Fruit fly (Drosophila melanogaster): ENCODE measurements around the gene CG46525.

Gene CG46525

DNA sequence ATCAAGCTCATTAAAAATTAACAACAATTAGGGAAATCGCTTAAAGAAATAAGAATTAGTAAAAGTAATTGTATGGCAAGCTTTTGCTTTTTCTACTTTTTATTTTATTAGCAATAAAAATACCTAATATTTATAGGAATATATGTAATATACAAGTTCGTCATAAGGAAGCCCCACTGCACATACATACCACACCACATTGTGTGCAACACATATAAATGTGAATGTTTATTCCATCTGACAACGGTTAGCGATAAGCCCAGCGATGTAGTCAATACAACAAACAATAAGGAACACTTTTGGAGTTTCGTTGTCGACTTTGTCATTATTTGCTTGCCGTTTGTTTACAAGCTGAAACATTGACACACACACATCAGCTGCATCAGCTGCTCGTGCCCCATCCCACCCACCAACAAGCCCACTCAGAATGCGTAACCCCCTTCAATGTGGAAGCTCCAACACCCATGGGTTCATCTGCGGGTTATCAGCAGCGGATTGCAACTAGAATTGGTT lies 10.3 kb downstream of the CG46525 start (continued):
- TF ChIP-seq CG15696 (tag; optimal IDR thresholded peaks at IDR 0.05) (peak; percentile 94), bbx (GFP tag; IDR thresholded peaks at IDR 0.05; ENCODE audit: partially characterized antibody) (no peak), Lim3 (GFP tag; IDR thresholded peaks at IDR 0.05) (no peak), CG6654 (GFP tag; optimal IDR thresholded peaks at IDR 0.05) (peak; percentile 59), CG4707 (GFP tag; optimal IDR thresholded peaks at IDR 0.05) (peak; percentile 94), CHES-1-like (GFP tag; optimal IDR thresholded peaks at IDR 0.05) (no peak), CG15601 (tag; optimal IDR thresholded peaks at IDR 0.05) (peak; percentile 95), grau (tag; optimal IDR thresholded peaks at IDR 0.05) (peak; percentile 91), Hmr (GFP tag; optimal IDR thresholded peaks at IDR 0.05) (no peak), CG9727 (GFP tag; optimal IDR thresholded peaks at IDR 0.05) (peak; percentile 80), CG10959 (GFP tag; IDR thresholded peaks at IDR 0.05) (peak; percentile 58; the same call in 1 of the 2 replicates), Bteb2 (GFP tag; optimal IDR thresholded peaks at IDR 0.05) (no peak), pfk (GFP tag; optimal IDR thresholded peaks at IDR 0.05) (peak; percentile 69), Gsc (GFP tag; IDR thresholded peaks at IDR 0.05) (no peak), Camta (GFP tag; optimal IDR thresholded peaks at IDR 0.05) (peak; percentile 28), CG30431 (GFP tag; optimal IDR thresholded peaks at IDR 0.05) (peak; percentile 32), CG9797 (GFP tag; optimal IDR thresholded peaks at IDR 0.05) (peak; percentile 41), Oli (tag; optimal IDR thresholded peaks at IDR 0.05) (peak; percentile 53), Adf1 (GFP tag; IDR thresholded peaks at IDR 0.05) (no peak), CG12391 (tag; optimal IDR thresholded peaks at IDR 0.05) (peak; percentile 63), CG11504 (tag; optimal IDR thresholded peaks at IDR 0.05) (peak; percentile 63), Fer3 (tag; optimal IDR thresholded peaks at IDR 0.05) (peak; percentile 49), CG7556 (GFP tag; optimal IDR thresholded peaks at IDR 0.05) (peak; percentile 81), org-1 (GFP tag; optimal IDR thresholded peaks at IDR 0.05) (peak; percentile 86), CG6854 (GFP tag; optimal IDR thresholded peaks at IDR 0.05) (peak; percentile 45), dmrt99B (tag; optimal IDR thresholded peaks at IDR 0.05) (peak; percentile 72), Xbp1 (GFP tag; optimal IDR thresholded peaks at IDR 0.05) (peak; percentile 44), CG10462 (GFP tag; optimal IDR thresholded peaks at IDR 0.05) (peak; percentile 67), CG31388 (GFP tag; optimal IDR thresholded peaks at IDR 0.05) (no peak), dimm (GFP tag; IDR thresholded peaks at IDR 0.05) (no peak), Neu2 (GFP tag; optimal IDR thresholded peaks at IDR 0.05; ENCODE audit: borderline replicate concordance) (no peak), CG11093 (GFP tag; IDR thresholded peaks at IDR 0.05) (0 out of 3 replicates have a peak, but pooled peaks have one; percentile 30), zfh1 (GFP tag; IDR thresholded peaks at IDR 0.05) (peak; percentile 81), vvl (GFP tag; IDR thresholded peaks at IDR 0.05) (peak; percentile 66), gce (GFP tag; IDR thresholded peaks at IDR 0.05) (peak; percentile 82; the same call in 2 of the 3 replicates), Taf1 (GFP tag; IDR thresholded peaks at IDR 0.05) (no peak), CG18476 (GFP tag; optimal IDR thresholded peaks at IDR 0.05) (peak; percentile 43), pb (GFP tag; optimal IDR thresholded peaks at IDR 0.05) (peak; percentile 38), CG12299 (tag; optimal IDR thresholded peaks at IDR 0.05) (peak; percentile 83), jing (GFP tag; optimal IDR thresholded peaks at IDR 0.05) (no peak), CG34376 (GFP tag; optimal IDR thresholded peaks at IDR 0.05) (no peak), gem (tag; optimal IDR thresholded peaks at IDR 0.05) (peak; percentile 82), insv (GFP tag; optimal IDR thresholded peaks at IDR 0.05) (peak in 1 of 2 experiments; percentile 32), ro (GFP tag; IDR thresholded peaks at IDR 0.05) (no peak), CG13424 (tag; optimal IDR thresholded peaks at IDR 0.05) (peak; percentile 73), HLH54F (GFP tag; optimal IDR thresholded peaks at IDR 0.05) (no peak), Trl (optimal IDR thresholded peaks at IDR 0.05) (no peak), Trl (GFP tag; optimal IDR thresholded peaks at IDR 0.05) (peak; percentile 80), Ravus (GFP tag; IDR thresholded peaks at IDR 0.05) (no peak), gcm2 (GFP tag; optimal IDR thresholded peaks at IDR 0.05) (no peak), CG8089 (GFP tag; optimal IDR thresholded peaks at IDR 0.05) (peak; percentile 73)
